ENCODE assay signal across 4 fruit fly cellular contexts in the genomic region with DNA sequence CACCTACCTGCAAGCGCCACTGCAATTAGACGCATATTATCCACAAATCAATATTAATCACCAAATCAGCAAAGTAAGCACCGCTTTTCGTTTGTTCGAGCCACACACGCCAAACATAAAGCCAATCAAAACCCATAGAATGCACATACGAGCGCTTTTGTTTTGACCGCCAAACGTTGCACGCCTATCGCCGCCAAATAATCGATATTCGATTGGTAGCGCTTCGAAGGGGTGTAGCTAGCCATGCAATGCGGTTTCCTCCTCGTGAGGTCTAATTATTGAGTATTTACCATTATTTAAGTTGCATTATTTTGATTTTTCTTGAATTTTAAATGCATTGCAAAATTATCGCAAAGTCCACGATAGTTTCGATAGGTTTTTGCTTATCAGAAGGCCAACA.
A peak's percentile ranks its signal among the peaks of the same experiment; 100 is the strongest.
TF ChIP-seq lines count a peak whose summit lies in the region.

No protein-coding gene starts in this region.

- TF ChIP-seq CTCF in whole organism, embryonic (GFP tag; optimal IDR thresholded peaks at IDR 0.05; lab: Kevin White, UChicago) = no peak

TF ChIP-seq in whole organism, embryonic, 481 proteins besides CTCF, POLR2A, EP300 and RAD21 (continues in another document):
- TF ChIP-seq pzg (GFP tag; optimal IDR thresholded peaks at IDR 0.05; lab: Kevin White, UChicago) (peak; percentile 20), ato (GFP tag; IDR thresholded peaks at IDR 0.05; lab: Robert Waterston, UW; ENCODE audit: partially characterized antibody) (peak; percentile 57), CG7372 (GFP tag; IDR thresholded peaks at IDR 0.05; lab: Robert Waterston, UW) (no peak), BEAF-32 (GFP tag; optimal IDR thresholded peaks at IDR 0.05; lab: Kevin White, UChicago) (peak; percentile 51), Dll (GFP tag; IDR thresholded peaks at IDR 0.05; lab: Robert Waterston, UW; ENCODE audit: partially characterized antibody) (peak; percentile 84), amos (GFP tag; IDR thresholded peaks at IDR 0.05; lab: Robert Waterston, UW; ENCODE audit: partially characterized antibody) (peak; percentile 51; the same call in 1 of the 2 replicates), tna (GFP tag; IDR thresholded peaks at IDR 0.05; lab: Robert Waterston, UW; ENCODE audit: partially characterized antibody) (peak; percentile 79; the same call in 1 of the 2 replicates), MESR4 (GFP tag; optimal IDR thresholded peaks at IDR 0.05; lab: Kevin White, UChicago) (no peak), nerfin-2 (GFP tag; IDR thresholded peaks at IDR 0.05; lab: Robert Waterston, UW; ENCODE audit: partially characterized antibody) (peak; percentile 89), CG11085 (GFP tag; IDR thresholded peaks at IDR 0.05; lab: Robert Waterston, UW) (no peak), Opbp (GFP tag; IDR thresholded peaks at IDR 0.05; lab: Robert Waterston, UW; ENCODE audit: partially characterized antibody) (peak; percentile 47; the same call in 1 of the 3 replicates), CG6175 (GFP tag; IDR thresholded peaks at IDR 0.05; lab: Robert Waterston, UW) (0 out of 3 replicates have a peak, but pooled peaks have one; percentile 13), knrl (GFP tag; IDR thresholded peaks at IDR 0.05; lab: Robert Waterston, UW; ENCODE audit: partially characterized antibody) (peak; percentile 42; the same call in 2 of the 3 replicates), HLH4C (GFP tag; IDR thresholded peaks at IDR 0.05; lab: Robert Waterston, UW; ENCODE audit: partially characterized antibody) (peak; percentile 87), hbn (GFP tag; IDR thresholded peaks at IDR 0.05; lab: Robert Waterston, UW; ENCODE audit: partially characterized antibody) (peak; percentile 51; the same call in 1 of the 2 replicates), Doc3 (GFP tag; IDR thresholded peaks at IDR 0.05; lab: Robert Waterston, UW; ENCODE audit: partially characterized antibody) (peak; percentile 82), CG16813 (GFP tag; IDR thresholded peaks at IDR 0.05; lab: Robert Waterston, UW; ENCODE audit: partially characterized antibody) (peak; percentile 73)

TF ChIP-seq in whole organism, prepupa, 60 proteins besides CTCF, POLR2A, EP300 and RAD21:
- TF ChIP-seq Ets21C (GFP tag; optimal IDR thresholded peaks at IDR 0.05; lab: Kevin White, UChicago) (no peak), dac (GFP tag; optimal IDR thresholded peaks at IDR 0.05; lab: Kevin White, UChicago) (no peak), CG8319 (GFP tag; optimal IDR thresholded peaks at IDR 0.05; lab: Kevin White, UChicago) (no peak), Gug (GFP tag; IDR thresholded peaks at IDR 0.05; lab: Robert Waterston, UW) (no peak), ss (GFP tag; optimal IDR thresholded peaks at IDR 0.05; lab: Kevin White, UChicago) (peak in 1 of 2 experiments; percentile 11), CG34406 (GFP tag; optimal IDR thresholded peaks at IDR 0.05; lab: Kevin White, UChicago) (no peak), CG6163 (GFP tag; IDR thresholded peaks at IDR 0.05; lab: Robert Waterston, UW) (0 out of 3 replicates have a peak, but pooled peaks have one; percentile 22), lz (GFP tag; optimal IDR thresholded peaks at IDR 0.05; lab: Kevin White, UChicago) (no peak)
TF ChIP-seq in whole organism, prepupa: peak in this region for 2.

TF ChIP-seq in whole organism, pupa, 21 proteins besides CTCF, POLR2A, EP300 and RAD21:
- TF ChIP-seq CG10348 (GFP tag; IDR thresholded peaks at IDR 0.05; lab: Robert Waterston, UW) (no peak), CG17806 (tag; optimal IDR thresholded peaks at IDR 0.05; lab: Kevin White, UChicago) (no peak), CG15710 (tag; optimal IDR thresholded peaks at IDR 0.05; lab: Kevin White, UChicago) (no peak), EcR (GFP tag; optimal IDR thresholded peaks at IDR 0.05; lab: Kevin White, UChicago) (no peak), gl (tag; optimal IDR thresholded peaks at IDR 0.05; lab: Kevin White, UChicago) (no peak), CG8159 (tag; optimal IDR thresholded peaks at IDR 0.05; lab: Kevin White, UChicago) (no peak), D1 (tag; optimal IDR thresholded peaks at IDR 0.05; lab: Kevin White, UChicago) (peak; percentile 7)

TF ChIP-seq in whole organism, wandering third instar larva, 38 proteins besides CTCF, POLR2A, EP300 and RAD21:
- TF ChIP-seq Rel (GFP tag; optimal IDR thresholded peaks at IDR 0.05; lab: Kevin White, UChicago) (no peak), Rel (tag; optimal IDR thresholded peaks at IDR 0.05; lab: Kevin White, UChicago) (peak; percentile 21), HLH106 (tag; optimal IDR thresholded peaks at IDR 0.05; lab: Kevin White, UChicago) (no peak)
TF ChIP-seq in whole organism, wandering third instar larva: peak in this region for 1.
